Fruit fly (Drosophila melanogaster): ENCODE results near the gene CG32576.

The CG32576 gene

dm6 chrX:16270795-16271194 lies 17.5 kb downstream of the CG32576 start, which contains the start of gene Mfe2 (continued):
- TF ChIP-seq pan (optimal IDR thresholded peaks at IDR 0.05) = no peak
- no peak for TF ChIP-seq pan (GFP tag; optimal IDR thresholded peaks at IDR 0.05 in 1 of 2, IDR thresholded peaks at IDR 0.05 in 1 of 2)
- TF ChIP-seq trem (tag; optimal IDR thresholded peaks at IDR 0.05) = peak; percentile 77
- peak; percentile 74 for TF ChIP-seq HLH54F (GFP tag; optimal IDR thresholded peaks at IDR 0.05)
- peak; percentile 24 for TF ChIP-seq Six4 (GFP tag; optimal IDR thresholded peaks at IDR 0.05)
- no peak for TF ChIP-seq pb (GFP tag; optimal IDR thresholded peaks at IDR 0.05)
- TF ChIP-seq CG17802 (tag; optimal IDR thresholded peaks at IDR 0.05) = no peak
- TF ChIP-seq CG4820 (GFP tag; optimal IDR thresholded peaks at IDR 0.05) = peak; percentile 35
- peak; percentile 72 for TF ChIP-seq CG12155 (GFP tag; optimal IDR thresholded peaks at IDR 0.05)
- peak; percentile 10 for TF ChIP-seq cwo (GFP tag; optimal IDR thresholded peaks at IDR 0.05)
- TF ChIP-seq row (GFP tag; IDR thresholded peaks at IDR 0.05) = 0 out of 3 replicates have a peak, but pooled peaks have one; percentile 11
- TF ChIP-seq so (GFP tag; IDR thresholded peaks at IDR 0.05) = 0 out of 3 replicates have a peak, but pooled peaks have one; percentile 9
- TF ChIP-seq zfh2 (GFP tag; optimal IDR thresholded peaks at IDR 0.05) = peak; percentile 81
- TF ChIP-seq Hr3 (GFP tag; optimal IDR thresholded peaks at IDR 0.05) = peak; percentile 47
- TF ChIP-seq hkb (optimal IDR thresholded peaks at IDR 0.05) = no peak
- peak; percentile 16; the same call in 1 of the 2 replicates for TF ChIP-seq hkb (GFP tag; IDR thresholded peaks at IDR 0.05)
- TF ChIP-seq Dref (GFP tag; IDR thresholded peaks at IDR 0.05) = peak; percentile 53
- TF ChIP-seq CG13296 (GFP tag; optimal IDR thresholded peaks at IDR 0.05) = peak; percentile 44
- no peak; the same call in 1 of the 2 replicates for TF ChIP-seq tna (GFP tag; IDR thresholded peaks at IDR 0.05; ENCODE audit: partially characterized antibody)
- TF ChIP-seq CG17361 (GFP tag; IDR thresholded peaks at IDR 0.05) = no peak
- TF ChIP-seq kay (GFP tag; optimal IDR thresholded peaks at IDR 0.05) = peak; percentile 39
- TF ChIP-seq sob (GFP tag; IDR thresholded peaks at IDR 0.05) = peak; percentile 86
- peak; percentile 48 for TF ChIP-seq grau (tag; optimal IDR thresholded peaks at IDR 0.05)
- TF ChIP-seq CG7556 (GFP tag; optimal IDR thresholded peaks at IDR 0.05) = peak; percentile 19
- peak; percentile 19 for TF ChIP-seq CG5180 (GFP tag; optimal IDR thresholded peaks at IDR 0.05)
- TF ChIP-seq cad (GFP tag; optimal IDR thresholded peaks at IDR 0.05) = no peak
- peak; percentile 56 for TF ChIP-seq CG11247 (GFP tag; IDR thresholded peaks at IDR 0.05)
- peak; percentile 84 for TF ChIP-seq nerfin-1 (tag; optimal IDR thresholded peaks at IDR 0.05)
- no peak for TF ChIP-seq Fer3 (tag; optimal IDR thresholded peaks at IDR 0.05)
- no peak for TF ChIP-seq CG8359 (GFP tag; optimal IDR thresholded peaks at IDR 0.05; ENCODE audit: borderline replicate concordance)
- TF ChIP-seq Dfd (GFP tag; optimal IDR thresholded peaks at IDR 0.05) = no peak
- peak; percentile 36 for TF ChIP-seq Deaf1 (tag; optimal IDR thresholded peaks at IDR 0.05)
- peak; percentile 58 for TF ChIP-seq nmo (GFP tag; optimal IDR thresholded peaks at IDR 0.05)
- TF ChIP-seq fd3F (GFP tag; optimal IDR thresholded peaks at IDR 0.05) = no peak
- peak; percentile 29 for TF ChIP-seq CG10654 (GFP tag; optimal IDR thresholded peaks at IDR 0.05)
- TF ChIP-seq CG5245 (GFP tag; optimal IDR thresholded peaks at IDR 0.05) = peak; percentile 35
- peak; percentile 29 for TF ChIP-seq dm (GFP tag; optimal IDR thresholded peaks at IDR 0.05)
- TF ChIP-seq CG8089 (GFP tag; optimal IDR thresholded peaks at IDR 0.05) = peak; percentile 12
- peak; percentile 12; the same call in 1 of the 2 replicates for TF ChIP-seq al (GFP tag; IDR thresholded peaks at IDR 0.05)
- TF ChIP-seq Mad (GFP tag; optimal IDR thresholded peaks at IDR 0.05) = peak; percentile 11
- TF ChIP-seq nom (GFP tag; optimal IDR thresholded peaks at IDR 0.05) = peak; percentile 94
- peak; percentile 61 for TF ChIP-seq NC2β (GFP tag; optimal IDR thresholded peaks at IDR 0.05)
- peak; percentile 59 for TF ChIP-seq Antp (GFP tag; optimal IDR thresholded peaks at IDR 0.05)
- TF ChIP-seq Ptx1 (GFP tag; IDR thresholded peaks at IDR 0.05) = peak; percentile 44
- no peak for TF ChIP-seq CG16863 (GFP tag; optimal IDR thresholded peaks at IDR 0.05)
- no peak for TF ChIP-seq Spps (tag; optimal IDR thresholded peaks at IDR 0.05)
- TF ChIP-seq CG7786 (GFP tag; optimal IDR thresholded peaks at IDR 0.05) = peak; percentile 77
- TF ChIP-seq CG42726 (GFP tag; IDR thresholded peaks at IDR 0.05; ENCODE audit: partially characterized antibody) = peak; percentile 41; the same call in 1 of the 2 replicates
- peak; percentile 29 for TF ChIP-seq Sin3A (optimal IDR thresholded peaks at IDR 0.05)
- TF ChIP-seq CG15073 (GFP tag; optimal IDR thresholded peaks at IDR 0.05) = no peak
- peak in 1 of 2 experiments; percentile 14 for TF ChIP-seq crp (GFP tag; optimal IDR thresholded peaks at IDR 0.05)
- TF ChIP-seq mld (GFP tag; IDR thresholded peaks at IDR 0.05; ENCODE audit: partially characterized antibody) = no peak
